Worm (Caenorhabditis elegans) whole organism, L4 larva: Measurements from ENCODE around the gene col-152.

Experiments
- F37D6.2 ChIP-seq: sonication (generic microtip); optimal IDR thresholded peaks from 2 replicates; lab custom pipeline; 2016; ENCODE audit warnings: mild to moderate bottlenecking, missing genetic modification characterization, missing compliant biosample characterization
- R02D3.7 ChIP-seq: fragments of 150-350 bp; sonication (generic microtip); optimal IDR thresholded peaks from 3 replicates; lab custom pipeline; 2014; ENCODE audit warnings: missing biosample characterization, missing genetic modification characterization
- T26A8.4 ChIP-seq: fragments of 200-800 bp; sonication (Bioruptor generic); IDR thresholded peaks from 2 replicates; pipeline ENCODE4 v1.3.6; 2022; ENCODE audit warnings: missing genetic modification characterization, missing compliant biosample characterization
- Y5F2A.4 ChIP-seq: fragments of 200-800 bp; sonication (Bioruptor generic); optimal IDR thresholded peaks from 2 replicates; lab custom pipeline; 2018; ENCODE audit warnings: mild to moderate bottlenecking, missing genetic modification characterization, missing compliant biosample characterization
- Y75B8A.6 ChIP-seq: fragments of 200-800 bp; sonication (Bioruptor generic); IDR thresholded peaks from 2 replicates; pipeline ENCODE4 v1.3.6; 2022; ENCODE audit warnings: missing genetic modification reagents, missing genetic modification characterization, missing compliant biosample characterization
- aly-2 ChIP-seq: sonication (generic microtip); optimal IDR thresholded peaks from 2 replicates; lab custom pipeline; 2018; ENCODE audit warnings: missing biosample characterization, missing genetic modification characterization
- arid-1 ChIP-seq: fragments of 200-800 bp; sonication (Bioruptor generic); conservative IDR thresholded peaks from 2 replicates; pipeline ENCODE4 v1.3.6; 2022; ENCODE audit warnings: missing genetic modification reagents, missing genetic modification characterization, missing compliant biosample characterization
- ceh-32 ChIP-seq: sonication (generic microtip); optimal IDR thresholded peaks from 2 replicates; lab custom pipeline; 2016; ENCODE audit warnings: mild to moderate bottlenecking, missing genetic modification characterization, missing compliant biosample characterization; ENCODE audit not compliant: poor library complexity
- ceh-82 ChIP-seq: sonication (generic microtip); optimal IDR thresholded peaks from 2 replicates; lab custom pipeline; 2017; ENCODE audit warnings: missing biosample characterization, missing genetic modification characterization
- ces-1 ChIP-seq: fragments of 150-350 bp; sonication (generic microtip); optimal IDR thresholded peaks from 4 replicates; lab custom pipeline; 2014; ENCODE audit warnings: missing biosample characterization, missing genetic modification reagents, missing genetic modification characterization
- cey-2 ChIP-seq: sonication (generic microtip); optimal IDR thresholded peaks from 3 replicates; lab custom pipeline; 2017; ENCODE audit warnings: missing genetic modification characterization, mild to moderate bottlenecking, missing compliant biosample characterization, antibody characterized with exemption, borderline replicate concordance; ENCODE audit not compliant: insufficient read depth
- daf-16 ChIP-seq, 3 experiments: sonication (generic microtip); optimal IDR thresholded peaks; 2 replicates each; lab custom pipeline; 2016 to 2017; ENCODE audit warnings: missing genetic modification characterization in 3 of 3, missing genetic modification reagents in 3 of 3, mild to moderate bottlenecking in 2 of 3, missing compliant biosample characterization in 2 of 3, missing biosample characterization in 1 of 3, moderate library complexity in 1 of 3
- daf-19 ChIP-seq: fragments of 200-800 bp; sonication (Bioruptor generic); conservative IDR thresholded peaks from 2 replicates; pipeline ENCODE4 v1.3.6; 2022; ENCODE audit warnings: missing genetic modification characterization, missing compliant biosample characterization
- daf-8 ChIP-seq: fragments of 200-800 bp; sonication (Bioruptor generic); IDR thresholded peaks from 2 replicates; pipeline ENCODE4 v1.3.6; 2022; ENCODE audit warnings: missing genetic modification characterization, missing compliant biosample characterization
- dmd-8 ChIP-seq: fragments of 200-800 bp; sonication (Bioruptor generic); IDR thresholded peaks from 2 replicates; pipeline ENCODE4 v1.3.6; 2022; ENCODE audit warnings: missing genetic modification characterization, missing compliant biosample characterization
- dmd-9 ChIP-seq: fragments of 200-800 bp; sonication (Bioruptor generic); IDR thresholded peaks from 2 replicates; pipeline ENCODE4 v1.3.6; 2022; ENCODE audit warnings: missing genetic modification reagents, missing genetic modification characterization, missing compliant biosample characterization
- dpl-1 ChIP-seq: fragments of 150-350 bp; optimal IDR thresholded peaks from 2 replicates; lab custom pipeline; 2014; ENCODE audit warnings: missing biosample characterization, missing genetic modification reagents, missing genetic modification characterization
- egl-27 ChIP-seq: sonication (generic microtip); optimal IDR thresholded peaks from 3 replicates; lab custom pipeline; 2017; ENCODE audit warnings: missing biosample characterization, missing genetic modification reagents, missing genetic modification characterization
- fkh-10 ChIP-seq: fragments of 150-350 bp; optimal IDR thresholded peaks from 2 replicates; lab custom pipeline; 2014; ENCODE audit warnings: missing biosample characterization, missing genetic modification reagents, missing genetic modification characterization
- fos-1 ChIP-seq: fragments of 150-350 bp; optimal IDR thresholded peaks from 2 replicates; lab custom pipeline; 2014; ENCODE audit warnings: missing biosample characterization, missing genetic modification characterization
- hlh-30 ChIP-seq: sonication (generic microtip); optimal IDR thresholded peaks from 2 replicates; lab custom pipeline; 2017; ENCODE audit warnings: antibody characterized with exemption, mild to moderate bottlenecking, missing genetic modification characterization, missing compliant biosample characterization; ENCODE audit not compliant: insufficient read depth
- hmg-1.1 ChIP-seq: fragments of 200-800 bp; sonication (Bioruptor generic); IDR thresholded peaks from 2 replicates; pipeline ENCODE4 v1.3.6; 2022; ENCODE audit warnings: missing genetic modification reagents, missing genetic modification characterization, missing compliant biosample characterization
- lin-1 ChIP-seq: fragments of 200-800 bp; sonication (Bioruptor generic); IDR thresholded peaks from 2 replicates; pipeline ENCODE4 v1.3.6; 2022; ENCODE audit warnings: missing genetic modification reagents, missing genetic modification characterization, missing compliant biosample characterization
- mdt-29 ChIP-seq: fragments of 200-800 bp; sonication (Bioruptor generic); IDR thresholded peaks from 2 replicates; pipeline ENCODE4 v1.3.6; 2022; ENCODE audit warnings: missing genetic modification reagents, missing genetic modification characterization, missing compliant biosample characterization
- mep-1 ChIP-seq: fragments of 150-350 bp; sonication (generic microtip); optimal IDR thresholded peaks from 3 replicates; lab custom pipeline; 2014; ENCODE audit warnings: missing biosample characterization, missing genetic modification characterization
- mes-2 ChIP-seq: sonication (generic microtip); optimal IDR thresholded peaks from 2 replicates; lab custom pipeline; 2016; ENCODE audit warnings: missing genotype, mild to moderate bottlenecking, missing genetic modification characterization, missing compliant biosample characterization; ENCODE audit not compliant: poor library complexity, severe bottlenecking
- mxl-3 ChIP-seq: fragments of 200-800 bp; sonication (Bioruptor generic); optimal IDR thresholded peaks from 2 replicates; lab custom pipeline; 2018; ENCODE audit warnings: mild to moderate bottlenecking, missing genetic modification characterization, missing compliant biosample characterization
- nhr-10 ChIP-seq: fragments of 150-350 bp; optimal IDR thresholded peaks from 2 replicates; lab custom pipeline; 2014; ENCODE audit warnings: missing biosample characterization, missing genetic modification characterization
- nhr-102 ChIP-seq: sonication (generic microtip); optimal IDR thresholded peaks from 2 replicates; lab custom pipeline; 2016; ENCODE audit warnings: mild to moderate bottlenecking, missing genetic modification characterization, moderate library complexity, missing compliant biosample characterization
- nhr-25 ChIP-seq: sonication (generic microtip); optimal IDR thresholded peaks from 2 replicates; lab custom pipeline; 2017; ENCODE audit warnings: missing genetic modification characterization, mild to moderate bottlenecking, missing compliant biosample characterization, antibody characterized with exemption, moderate library complexity, borderline replicate concordance; ENCODE audit not compliant: insufficient read depth
- nhr-42 ChIP-seq: fragments of 200-800 bp; sonication (Bioruptor generic); IDR thresholded peaks from 2 replicates; pipeline ENCODE4 v1.3.6; 2022; ENCODE audit warnings: missing genetic modification characterization, missing compliant biosample characterization
- nhr-48 ChIP-seq: sonication (generic microtip); optimal IDR thresholded peaks from 2 replicates; lab custom pipeline; 2016; ENCODE audit warnings: mild to moderate bottlenecking, missing genetic modification characterization, missing compliant biosample characterization
- nhr-76 ChIP-seq: fragments of 150-350 bp; optimal IDR thresholded peaks from 2 replicates; lab custom pipeline; 2014; ENCODE audit warnings: missing biosample characterization, missing genetic modification characterization
- nhr-77 ChIP-seq: fragments of 150-350 bp; optimal IDR thresholded peaks from 2 replicates; lab custom pipeline; 2014; ENCODE audit warnings: missing biosample characterization, missing genetic modification characterization
- pha-4 ChIP-seq, 2 experiments: fragments of 150-350 bp in 1 of 2; fragments of 200-800 bp in 1 of 2; sonication (Bioruptor generic) in 1 of 2; IDR thresholded peaks in 1 of 2; optimal IDR thresholded peaks in 1 of 2; 2 replicates each; pipeline versions ENCODE4 v1.3.6 to Lab custom; 2014 to 2022; ENCODE audit warnings: missing genetic modification characterization in 2 of 2, missing genetic modification reagents in 2 of 2, missing biosample characterization in 1 of 2, missing compliant biosample characterization in 1 of 2
- pqm-1 ChIP-seq: sonication (generic microtip); optimal IDR thresholded peaks from 2 replicates; lab custom pipeline; 2017; ENCODE audit warnings: missing biosample characterization, missing genetic modification characterization
- set-16 ChIP-seq: fragments of 200-800 bp; sonication (Bioruptor generic); IDR thresholded peaks from 2 replicates; pipeline ENCODE4 v1.3.6; 2022; ENCODE audit warnings: missing genetic modification reagents, missing genetic modification characterization, missing compliant biosample characterization
- skn-1 ChIP-seq: fragments of 150-350 bp; optimal IDR thresholded peaks from 2 replicates; lab custom pipeline; 2014; ENCODE audit warnings: missing biosample characterization, missing genetic modification characterization
- snpc-1.2 ChIP-seq: fragments of 200-800 bp; sonication (Bioruptor generic); IDR thresholded peaks from 2 replicates; pipeline ENCODE4 v1.3.6; 2022; ENCODE audit warnings: missing genetic modification reagents, missing genetic modification characterization, missing compliant biosample characterization
- spr-3 ChIP-seq: fragments of 200-800 bp; sonication (Bioruptor generic); optimal IDR thresholded peaks from 2 replicates; lab custom pipeline; 2018; ENCODE audit warnings: mild to moderate bottlenecking, missing genetic modification characterization, missing compliant biosample characterization
- tag-97 ChIP-seq: fragments of 200-800 bp; sonication (Bioruptor generic); IDR thresholded peaks from 2 replicates; pipeline ENCODE4 v1.3.6; 2022; ENCODE audit warnings: missing genetic modification characterization, missing compliant biosample characterization
- unc-62 ChIP-seq, 3 experiments: fragments of 150-350 bp in 1 of 3; sonication (generic microtip); optimal IDR thresholded peaks in 2 of 3; peaks in 1 of 3; 1 replicate in 1 of 3; 2 replicates in 2 of 3; lab custom pipeline; 2014 to 2017; ENCODE audit warnings: missing biosample characterization in 3 of 3, missing genetic modification characterization in 3 of 3, missing genetic modification reagents in 3 of 3, missing genotype in 1 of 3
- vab-7 ChIP-seq: fragments of 200-800 bp; sonication (Bioruptor generic); IDR thresholded peaks from 2 replicates; pipeline ENCODE4 v1.3.6; 2022; ENCODE audit warnings: missing genetic modification reagents, missing genetic modification characterization, missing compliant biosample characterization
- zfp-2 ChIP-seq: sonication (generic microtip); optimal IDR thresholded peaks from 2 replicates; lab custom pipeline; 2016; ENCODE audit warnings: mild to moderate bottlenecking, missing genetic modification characterization, missing compliant biosample characterization
- zip-2 ChIP-seq: fragments of 150-350 bp; optimal IDR thresholded peaks from 2 replicates; lab custom pipeline; 2014; ENCODE audit warnings: missing biosample characterization, missing genetic modification characterization
- ztf-7 ChIP-seq: fragments of 150-350 bp; optimal IDR thresholded peaks from 2 replicates; lab custom pipeline; 2014; ENCODE audit warnings: missing biosample characterization, missing genetic modification characterization

col-152 gene

DNA sequence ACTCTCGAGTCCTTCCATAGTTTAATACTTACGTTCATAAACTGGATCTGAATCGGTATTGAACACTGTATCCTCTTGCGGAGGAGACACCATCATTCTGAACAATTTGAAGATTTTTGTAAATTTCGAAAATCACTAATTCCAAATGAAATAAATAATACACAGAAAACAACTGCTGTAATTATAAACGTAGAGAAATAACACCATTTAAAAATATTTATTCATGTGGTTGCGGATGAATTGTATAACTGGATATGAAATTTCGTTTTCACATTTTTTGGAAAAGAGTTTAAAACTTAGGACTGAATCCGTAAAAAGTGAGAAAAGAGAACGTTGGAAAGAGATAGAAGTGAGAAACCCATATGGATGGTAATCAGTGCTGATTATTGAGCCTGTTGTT is 17.5 kb downstream of the col-152 start, which contains the start of gene mics-1:
TSS of gene mics-1 (minus strand) at position 101 of the 400 bp plus-strand sequence.
- 0 out of 2 replicates have a peak, but pooled peaks have one; percentile 27 for TF ChIP-seq daf-19 (GFP tag; lab: Robert Waterston, UW)
- TF ChIP-seq snpc-1.2 (GFP tag; lab: Robert Waterston, UW): no peak

DNA sequence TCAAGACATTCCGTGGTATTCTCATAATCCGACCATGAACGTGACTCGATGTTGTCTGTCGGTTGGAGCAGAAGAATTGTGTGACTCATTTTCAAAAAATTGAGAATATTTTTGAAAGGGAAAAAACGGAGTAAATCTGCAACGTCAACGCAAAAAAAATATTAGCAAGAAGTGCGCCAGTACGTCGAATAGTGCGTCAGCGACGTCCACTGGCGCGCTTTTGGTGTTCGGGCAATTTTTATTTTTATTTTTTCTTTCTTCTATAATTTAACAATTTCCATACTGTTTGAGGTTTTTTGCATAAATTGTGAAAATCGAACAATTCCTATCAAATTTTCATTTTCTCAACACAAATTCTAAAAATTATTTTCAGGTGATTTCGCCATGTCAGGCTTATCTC is 18.2 kb downstream of the col-152 start, which contains the start of the genes erh-1 and lpd-9:
TSS of gene erh-1 (minus strand) at position 204 of the 400 bp plus-strand sequence.
TSS of gene lpd-9 (plus strand) at position 368 of the 400 bp plus-strand sequence.
- TF ChIP-seq ztf-7 (tag; lab: Kevin White, UChicago) (peak; percentile 38), mep-1 (tag; lab: Kevin White, UChicago) (peak; percentile 80), Y5F2A.4 (GFP tag; lab: Kevin White, UChicago) (no peak), arid-1 (GFP tag; lab: Robert Waterston, UW) (0 out of 2 replicates have a peak, but pooled peaks have one; percentile 24), nhr-42 (GFP tag; lab: Robert Waterston, UW) (no peak), tag-97 (no peak), ceh-82 (tag; lab: Kevin White, UChicago) (no peak), nhr-102 (tag; lab: Kevin White, UChicago) (peak; percentile 76), nhr-10 (tag; lab: Kevin White, UChicago) (no peak), dpl-1 (GFP tag; lab: Kevin White, UChicago) (peak; percentile 80), set-16 (GFP tag; lab: Robert Waterston, UW) (no peak), nhr-76 (no peak), F37D6.2 (tag; lab: Kevin White, UChicago) (peak; percentile 50), cey-2 (tag; lab: Kevin White, UChicago) (no peak), skn-1 (tag; lab: Kevin White, UChicago) (no peak), dmd-8 (GFP tag; lab: Robert Waterston, UW) (no peak), vab-7 (no peak), hmg-1.1 (GFP tag; lab: Robert Waterston, UW) (peak; percentile 76; the same call in 1 of the 2 replicates), zfp-2 (tag; lab: Kevin White, UChicago) (peak; percentile 20), R02D3.7 (tag; lab: Kevin White, UChicago) (no peak), fkh-10 (GFP tag; lab: Kevin White, UChicago) (no peak), pqm-1 (tag; lab: Kevin White, UChicago) (no peak), Y75B8A.6 (GFP tag; lab: Robert Waterston, UW) (no peak), unc-62 (GFP tag; optimal IDR thresholded peaks at IDR 0.05 in 1 of 2; lab: Kevin White, UChicago) (no peak), unc-62 (tag; optimal IDR thresholded peaks at IDR 0.05; lab: Kevin White, UChicago) (no peak), ceh-32 (no peak), egl-27 (tag; lab: Kevin White, UChicago) (no peak), daf-8 (no peak), mxl-3 (GFP tag; lab: Kevin White, UChicago) (peak; percentile 26), fos-1 (tag; lab: Kevin White, UChicago) (no peak), lin-1 (GFP tag; lab: Robert Waterston, UW) (no peak), nhr-48 (tag; lab: Kevin White, UChicago) (peak; percentile 66), pha-4 (GFP tag; IDR thresholded peaks at IDR 0.05; lab: Robert Waterston, UW) (peak; percentile 62; the same call in 1 of the 2 replicates), pha-4 (tag; optimal IDR thresholded peaks at IDR 0.05; lab: Kevin White, UChicago) (peak; percentile 82), ces-1 (GFP tag; lab: Kevin White, UChicago) (no peak), dmd-9 (GFP tag; lab: Robert Waterston, UW) (no peak), hlh-30 (tag; lab: Kevin White, UChicago) (peak; percentile 62), mdt-29 (GFP tag; lab: Robert Waterston, UW) (0 out of 2 replicates have a peak, but pooled peaks have one; percentile 29), nhr-77 (peak; percentile 46), aly-2 (no peak), spr-3 (GFP tag; lab: Kevin White, UChicago) (no peak), nhr-25 (tag; lab: Kevin White, UChicago) (no peak), mes-2 (peak; percentile 85), daf-16 (GFP tag; optimal IDR thresholded peaks at IDR 0.05; lab: Kevin White, UChicago) (peak in 1 of 2 experiments; percentile 43), daf-16 (tag; optimal IDR thresholded peaks at IDR 0.05; lab: Kevin White, UChicago) (peak; percentile 58), zip-2 (no peak), T26A8.4 (GFP tag; lab: Robert Waterston, UW) (peak; percentile 82; the same call in 1 of the 2 replicates), snpc-1.2 (GFP tag; lab: Robert Waterston, UW) (no peak)
